Worm (Caenorhabditis elegans) whole organism, young adult: ENCODE measurements around the gene jamp-1.
A peak's percentile ranks its signal among the peaks of the same experiment; 100 is the strongest.

Experiments used
- B0035.1 ChIP-seq: sonication (generic microtip); optimal IDR thresholded peaks from 2 replicates; lab custom pipeline; 2016; ENCODE audit warnings: missing genetic modification characterization, mild to moderate bottlenecking, missing compliant biosample characterization, missing genotype, missing genetic modification reagents
- D2030.7 ChIP-seq: fragments of 200-800 bp; sonication (Bioruptor generic); IDR thresholded peaks from 2 replicates; pipeline ENCODE4 v1.3.6; 2022; ENCODE audit warnings: missing genetic modification reagents, missing genetic modification characterization, missing compliant biosample characterization
- F33H1.4 ChIP-seq: fragments of 200-800 bp; sonication (Bioruptor generic); IDR thresholded peaks from 2 replicates; pipeline ENCODE4 v1.3.6; 2022; ENCODE audit warnings: missing genetic modification reagents, missing genetic modification characterization, missing compliant biosample characterization
- K12H6.12 ChIP-seq: fragments of 200-800 bp; sonication (Bioruptor generic); optimal IDR thresholded peaks from 2 replicates; lab custom pipeline; 2018; ENCODE audit warnings: mild to moderate bottlenecking, missing genetic modification characterization, missing compliant biosample characterization
- Y53G8AR.9 ChIP-seq: fragments of 200-800 bp; sonication (Bioruptor generic); conservative IDR thresholded peaks from 2 replicates; pipeline ENCODE4 v1.3.6; 2022; ENCODE audit warnings: missing genetic modification reagents, missing genetic modification characterization, missing compliant biosample characterization
- bed-2 ChIP-seq: fragments of 200-800 bp; sonication (Bioruptor generic); IDR thresholded peaks from 2 replicates; pipeline ENCODE4 v1.3.6; 2022; ENCODE audit warnings: missing genetic modification reagents, missing genetic modification characterization, missing compliant biosample characterization
- ceh-100 ChIP-seq: fragments of 200-800 bp; sonication (Bioruptor generic); IDR thresholded peaks from 2 replicates; pipeline ENCODE4 v1.3.6; 2022; ENCODE audit warnings: missing genetic modification reagents, missing genetic modification characterization, missing compliant biosample characterization
- ceh-91 ChIP-seq: fragments of 200-800 bp; sonication (Bioruptor generic); IDR thresholded peaks from 2 replicates; pipeline ENCODE4 v1.3.6; 2022; ENCODE audit warnings: missing genetic modification reagents, missing genetic modification characterization, missing compliant biosample characterization
- dox-1 ChIP-seq: fragments of 200-800 bp; sonication (Bioruptor generic); IDR thresholded peaks from 2 replicates; pipeline ENCODE4 v1.3.6; 2022; ENCODE audit warnings: missing genetic modification reagents, missing genetic modification characterization, missing compliant biosample characterization
- dpl-1 ChIP-seq: fragments of 150-350 bp; optimal IDR thresholded peaks from 2 replicates; lab custom pipeline; 2014; ENCODE audit warnings: missing biosample characterization, missing genetic modification reagents, missing genetic modification characterization
- egl-18 ChIP-seq: fragments of 200-800 bp; sonication (Bioruptor generic); IDR thresholded peaks from 2 replicates; pipeline ENCODE4 v1.3.6; 2022; ENCODE audit warnings: missing genetic modification reagents, missing genetic modification characterization, missing compliant biosample characterization
- egl-44 ChIP-seq: fragments of 200-800 bp; sonication (Bioruptor generic); IDR thresholded peaks from 2 replicates; pipeline ENCODE4 v1.3.6; 2022; ENCODE audit warnings: missing genetic modification reagents, missing genetic modification characterization, missing compliant biosample characterization
- egrh-3 ChIP-seq: fragments of 200-800 bp; sonication (Bioruptor generic); IDR thresholded peaks from 2 replicates; pipeline ENCODE4 v1.3.6; 2022; ENCODE audit warnings: missing genetic modification reagents, missing genetic modification characterization, missing compliant biosample characterization
- ekl-4 ChIP-seq: fragments of 200-800 bp; sonication (Bioruptor generic); IDR thresholded peaks from 2 replicates; pipeline ENCODE4 v1.3.6; 2022; ENCODE audit warnings: missing genetic modification reagents, missing genetic modification characterization, missing compliant biosample characterization
- hsf-1 ChIP-seq: fragments of 200-800 bp; sonication (Bioruptor generic); IDR thresholded peaks from 2 replicates; pipeline ENCODE4 v1.3.6; 2022; ENCODE audit warnings: missing genetic modification reagents, missing genetic modification characterization, missing compliant biosample characterization
- lin-54 ChIP-seq: fragments of 200-800 bp; sonication (Bioruptor generic); optimal IDR thresholded peaks from 2 replicates; lab custom pipeline; 2018; ENCODE audit warnings: mild to moderate bottlenecking, missing genetic modification characterization, missing compliant biosample characterization
- madf-3 ChIP-seq: fragments of 200-800 bp; sonication (Bioruptor generic); IDR thresholded peaks from 2 replicates; pipeline ENCODE4 v1.3.6; 2022; ENCODE audit warnings: missing genetic modification reagents, missing genetic modification characterization, missing compliant biosample characterization
- madf-6 ChIP-seq: fragments of 200-800 bp; sonication (Bioruptor generic); IDR thresholded peaks from 2 replicates; pipeline ENCODE4 v1.3.6; 2022; ENCODE audit warnings: missing genetic modification reagents, missing genetic modification characterization, missing compliant biosample characterization
- madf-8 ChIP-seq: fragments of 200-800 bp; sonication (Bioruptor generic); conservative IDR thresholded peaks from 2 replicates; pipeline ENCODE4 v1.3.6; 2022; ENCODE audit warnings: missing genetic modification reagents, missing genetic modification characterization, missing compliant biosample characterization
- nfya-1 ChIP-seq: sonication (generic microtip); optimal IDR thresholded peaks from 2 replicates; lab custom pipeline; 2017; ENCODE audit warnings: antibody characterized with exemption, missing compliant biosample characterization, missing genetic modification characterization, borderline replicate concordance; ENCODE audit not compliant: insufficient read depth
- nhr-179 ChIP-seq: sonication (generic microtip); optimal IDR thresholded peaks from 2 replicates; lab custom pipeline; 2016; ENCODE audit warnings: mild to moderate bottlenecking, missing genetic modification characterization, missing compliant biosample characterization
- nhr-27 ChIP-seq: fragments of 200-800 bp; sonication (Bioruptor generic); optimal IDR thresholded peaks from 2 replicates; lab custom pipeline; 2018; ENCODE audit warnings: mild to moderate bottlenecking, missing genetic modification characterization, moderate library complexity, missing compliant biosample characterization
- nhr-90 ChIP-seq: sonication (generic microtip); optimal IDR thresholded peaks from 2 replicates; lab custom pipeline; 2016; ENCODE audit warnings: missing genotype, mild to moderate bottlenecking, missing genetic modification characterization, missing compliant biosample characterization
- somi-1 ChIP-seq: fragments of 200-800 bp; sonication (Bioruptor generic); optimal IDR thresholded peaks from 2 replicates; lab custom pipeline; 2018; ENCODE audit warnings: mild to moderate bottlenecking, missing genetic modification characterization, missing compliant biosample characterization
- sptf-2 ChIP-seq: fragments of 200-800 bp; sonication (Bioruptor generic); optimal IDR thresholded peaks from 2 replicates; lab custom pipeline; 2018; ENCODE audit warnings: mild to moderate bottlenecking, missing genetic modification characterization, missing compliant biosample characterization
- ztf-25 ChIP-seq: fragments of 200-800 bp; sonication (Bioruptor generic); IDR thresholded peaks from 2 replicates; pipeline ENCODE4 v1.3.6; 2022; ENCODE audit warnings: missing genetic modification reagents, missing genetic modification characterization, missing compliant biosample characterization

Gene jamp-1

ce11 chrV:6098755-6099155, 47.7 kb upstream of the jamp-1 start (continued):
- TF ChIP-seq Y53G8AR.9 (0 out of 2 replicates have a peak, but pooled peaks have one; percentile 42), ceh-91 (GFP tag; lab: Robert Waterston, UW) (no peak), egl-44 (GFP tag; lab: Robert Waterston, UW) (no peak), ceh-100 (GFP tag; lab: Robert Waterston, UW) (no peak), D2030.7 (peak; percentile 54; the same call in 1 of the 2 replicates), sptf-2 (GFP tag; lab: Kevin White, UChicago) (no peak), ztf-25 (GFP tag; lab: Robert Waterston, UW) (no peak)

- TF ChIP-seq ekl-4: no peak
- TF ChIP-seq nhr-27 (tag; lab: Kevin White, UChicago): no peak
- no peak for TF ChIP-seq nfya-1 (tag; lab: Kevin White, UChicago)
- TF ChIP-seq K12H6.12 (tag; lab: Kevin White, UChicago): no peak
- TF ChIP-seq somi-1 (GFP tag; lab: Kevin White, UChicago): no peak
- no peak for TF ChIP-seq hsf-1 (GFP tag; lab: Robert Waterston, UW)
- no peak for TF ChIP-seq nhr-90
- TF ChIP-seq nhr-179: no peak
- TF ChIP-seq Y53G8AR.9: no peak
- TF ChIP-seq dox-1: no peak
- no peak for TF ChIP-seq lin-54 (GFP tag; lab: Kevin White, UChicago)
- no peak for TF ChIP-seq egl-18 (GFP tag; lab: Robert Waterston, UW)
Measured at ce11 chrV:6096559-6097155, 45.6 kb upstream of the jamp-1 start, which contains the start of gene smut-1. TSS of gene smut-1 (plus strand) at chrV:6097105.

- TF ChIP-seq dox-1: no peak
- TF ChIP-seq dpl-1 (GFP tag; lab: Kevin White, UChicago): no peak
- TF ChIP-seq B0035.1 (tag; lab: Kevin White, UChicago): no peak
- TF ChIP-seq madf-3: no peak
- no peak for TF ChIP-seq hsf-1 (GFP tag; lab: Robert Waterston, UW)
- no peak for TF ChIP-seq bed-2 (GFP tag; lab: Robert Waterston, UW)
- no peak for TF ChIP-seq nhr-27 (tag; lab: Kevin White, UChicago)
Measured at ce11 chrV:6095829-6096228, 44.8 kb upstream of the jamp-1 start, which contains the start of gene Y38A10A.7. TSS of gene Y38A10A.7 (plus strand) at chrV:6096197.

ce11 chrV:6091592-6091991, 40.5 kb upstream of the jamp-1 start:
- TF ChIP-seq F33H1.4 (GFP tag; lab: Robert Waterston, UW): peak; percentile 57
- 0 out of 2 replicates have a peak, but pooled peaks have one; percentile 54 for TF ChIP-seq egrh-3 (GFP tag; lab: Robert Waterston, UW)

ce11 chrV:6088977-6089376, 37.9 kb upstream of the jamp-1 start:
- TF ChIP-seq madf-6 (GFP tag; lab: Robert Waterston, UW) (peak; percentile 30; the same call in 1 of the 2 replicates), dox-1 (0 out of 2 replicates have a peak, but pooled peaks have one; percentile 32), hsf-1 (GFP tag; lab: Robert Waterston, UW) (peak; percentile 97)

ce11 chrV:6072190-6072589, 21.1 kb upstream of the jamp-1 start:
- peak; percentile 66 for TF ChIP-seq dox-1
- peak; percentile 65 for TF ChIP-seq egrh-3 (GFP tag; lab: Robert Waterston, UW)
- TF ChIP-seq D2030.7: 0 out of 2 replicates have a peak, but pooled peaks have one; percentile 10
- TF ChIP-seq hsf-1 (GFP tag; lab: Robert Waterston, UW): peak; percentile 99
- TF ChIP-seq, all 124 proteins: peak for 4; not testable (repeated sequence) for 120

- TF ChIP-seq D2030.7 (peak; percentile 21; the same call in 1 of the 2 replicates), madf-8 (GFP tag; lab: Robert Waterston, UW) (peak; percentile 41), egrh-3 (GFP tag; lab: Robert Waterston, UW) (peak; percentile 87; the same call in 1 of the 2 replicates), F33H1.4 (GFP tag; lab: Robert Waterston, UW) (peak; percentile 73)
Measured at ce11 chrV:6071551-6071950, 20.5 kb upstream of the jamp-1 start.
